Fruit fly (Drosophila melanogaster) whole organism, prepupa: ENCODE data around the gene SmydA-3.

ENCODE experiments used
- CG10631 ChIP-seq: fragments of 200-800 bp; sonication (Bioruptor generic); optimal IDR thresholded peaks from 2 replicates; lab custom pipeline; 2016; ENCODE audit warnings: missing biosample characterization, missing genetic modification characterization
- CG10669 ChIP-seq: fragments of 200-800 bp; sonication (Bioruptor generic); optimal IDR thresholded peaks from 3 replicates; lab custom pipeline; 2018; ENCODE audit warnings: missing biosample characterization, mild to moderate bottlenecking, missing genetic modification characterization, moderate library complexity
- CG11294 ChIP-seq: fragments of 200-800 bp; sonication (Bioruptor generic); IDR thresholded peaks from 2 replicates; pipeline ENCODE4 v1.3.6; 2022; ENCODE audit warnings: missing biosample characterization, missing genetic modification characterization
- CG11902 ChIP-seq: fragments of 200-800 bp; sonication (Bioruptor generic); optimal IDR thresholded peaks from 3 replicates; lab custom pipeline; 2016; ENCODE audit warnings: missing biosample characterization, missing genetic modification characterization
- CG15336 ChIP-seq: fragments of 200-800 bp; sonication (Bioruptor generic); IDR thresholded peaks from 2 replicates; pipeline ENCODE4 v1.3.6; 2022; ENCODE audit warnings: missing biosample characterization, missing genetic modification characterization
- CG1621 ChIP-seq: fragments of 200-800 bp; sonication (Bioruptor generic); optimal IDR thresholded peaks from 3 replicates; lab custom pipeline; 2018; ENCODE audit warnings: missing biosample characterization, mild to moderate bottlenecking, missing genetic modification characterization
- CG3032 ChIP-seq: fragments of 200-800 bp; optimal IDR thresholded peaks from 2 replicates; lab custom pipeline; 2019; ENCODE audit warnings: missing biosample characterization, mild to moderate bottlenecking, missing genetic modification characterization, moderate library complexity
- CG31627 ChIP-seq: fragments of 200-800 bp; sonication (Bioruptor generic); optimal IDR thresholded peaks from 3 replicates; lab custom pipeline; 2016; ENCODE audit warnings: missing biosample characterization, missing genetic modification characterization
- CG32006 ChIP-seq: fragments of 200-800 bp; sonication (Bioruptor generic); optimal IDR thresholded peaks from 3 replicates; lab custom pipeline; 2017; ENCODE audit warnings: missing biosample characterization, mild to moderate bottlenecking, missing genetic modification characterization
- CG34406 ChIP-seq: fragments of 200-800 bp; sonication (Bioruptor generic); optimal IDR thresholded peaks from 3 replicates; lab custom pipeline; 2016; ENCODE audit warnings: missing biosample characterization, missing genetic modification characterization
- CG3919 ChIP-seq: fragments of 200-800 bp; sonication (Bioruptor generic); optimal IDR thresholded peaks from 3 replicates; lab custom pipeline; 2016; ENCODE audit warnings: missing biosample characterization, missing genetic modification characterization
- CG6163 ChIP-seq: fragments of 200-800 bp; sonication (Bioruptor generic); IDR thresholded peaks from 3 replicates; pipeline ENCODE4 v1.3.6; 2022; ENCODE audit warnings: missing biosample characterization, missing genetic modification characterization
- CG6276 ChIP-seq: fragments of 200-800 bp; sonication (Bioruptor generic); optimal IDR thresholded peaks from 2 replicates; lab custom pipeline; 2017; ENCODE audit warnings: missing biosample characterization, mild to moderate bottlenecking, missing genetic modification characterization
- CG6792 ChIP-seq: fragments of 200-800 bp; sonication (Bioruptor generic); optimal IDR thresholded peaks from 3 replicates; lab custom pipeline; 2016; ENCODE audit warnings: missing biosample characterization, missing genetic modification characterization
- CG7368 ChIP-seq: fragments of 200-800 bp; sonication (Bioruptor generic); optimal IDR thresholded peaks from 3 replicates; lab custom pipeline; 2016; ENCODE audit warnings: missing biosample characterization, missing genetic modification characterization
- CG8119 ChIP-seq: fragments of 200-800 bp; sonication (Bioruptor generic); IDR thresholded peaks from 3 replicates; pipeline ENCODE4 v1.3.6; 2022; ENCODE audit warnings: missing biosample characterization, missing genetic modification characterization
- CG8632 ChIP-seq: fragments of 200-800 bp; sonication (Bioruptor generic); optimal IDR thresholded peaks from 3 replicates; lab custom pipeline; 2016; ENCODE audit warnings: missing biosample characterization, missing genetic modification characterization
- CG9139 ChIP-seq: fragments of 200-800 bp; sonication (Bioruptor generic); optimal IDR thresholded peaks from 3 replicates; lab custom pipeline; 2017; ENCODE audit warnings: missing biosample characterization, mild to moderate bottlenecking, missing genetic modification characterization
- Eip75B ChIP-seq: fragments of 200-800 bp; sonication (Bioruptor generic); optimal IDR thresholded peaks from 3 replicates; lab custom pipeline; 2016; ENCODE audit warnings: missing biosample characterization, missing genetic modification characterization
- Eip78C ChIP-seq: fragments of 200-800 bp; sonication (Bioruptor generic); peaks from one replicate; lab custom pipeline; 2016; ENCODE audit warnings: missing biosample characterization, missing genetic modification characterization
- Ets96B ChIP-seq: fragments of 200-800 bp; optimal IDR thresholded peaks from 2 replicates; lab custom pipeline; 2019; ENCODE audit warnings: missing biosample characterization, mild to moderate bottlenecking, missing genetic modification characterization, moderate library complexity
- Gug ChIP-seq: fragments of 200-800 bp; sonication (Bioruptor generic); IDR thresholded peaks from 2 replicates; pipeline ENCODE4 v1.3.6; 2022; ENCODE audit warnings: missing biosample characterization, missing genetic modification characterization
- Hr38 ChIP-seq: sonication (Bioruptor generic); optimal IDR thresholded peaks from 2 replicates; lab custom pipeline; 2016; ENCODE audit warnings: missing biosample characterization, missing genetic modification characterization
- Hr39 ChIP-seq: fragments of 200-800 bp; sonication (Bioruptor generic); optimal IDR thresholded peaks from 2 replicates; lab custom pipeline; 2016; ENCODE audit warnings: missing biosample characterization, missing genetic modification characterization
- Hr4 ChIP-seq: fragments of 200-800 bp; sonication (Bioruptor generic); optimal IDR thresholded peaks from 3 replicates; lab custom pipeline; 2016; ENCODE audit warnings: missing biosample characterization, missing genetic modification characterization
- Lpt ChIP-seq: fragments of 200-800 bp; sonication (Bioruptor generic); optimal IDR thresholded peaks from 3 replicates; lab custom pipeline; 2016; ENCODE audit warnings: missing biosample characterization, missing genetic modification characterization
- Met ChIP-seq: fragments of 200-800 bp; sonication (Bioruptor generic); optimal IDR thresholded peaks from 3 replicates; lab custom pipeline; 2016; ENCODE audit warnings: missing biosample characterization, missing genetic modification characterization
- OdsH ChIP-seq: fragments of 200-800 bp; sonication (Bioruptor generic); optimal IDR thresholded peaks from 3 replicates; lab custom pipeline; 2016; ENCODE audit warnings: missing biosample characterization, missing genetic modification characterization
- Smox ChIP-seq: fragments of 200-800 bp; sonication (Bioruptor generic); optimal IDR thresholded peaks from 3 replicates; lab custom pipeline; 2016; ENCODE audit warnings: missing biosample characterization, missing genetic modification characterization
- Sox102F ChIP-seq: fragments of 200-800 bp; sonication (Bioruptor generic); optimal IDR thresholded peaks from 2 replicates; lab custom pipeline; 2016; ENCODE audit warnings: missing biosample characterization, mild to moderate bottlenecking, missing genetic modification characterization
- Sox15 ChIP-seq: fragments of 200-800 bp; sonication (Bioruptor generic); optimal IDR thresholded peaks from 3 replicates; lab custom pipeline; 2016; ENCODE audit warnings: missing biosample characterization, missing genetic modification characterization
- achi ChIP-seq: fragments of 200-800 bp; sonication (Bioruptor generic); optimal IDR thresholded peaks from 3 replicates; lab custom pipeline; 2016; ENCODE audit warnings: missing biosample characterization, missing genetic modification characterization
- acj6 ChIP-seq: fragments of 200-800 bp; sonication (Bioruptor generic); optimal IDR thresholded peaks from 3 replicates; lab custom pipeline; 2016; ENCODE audit warnings: missing biosample characterization, missing genetic modification characterization
- cyc ChIP-seq: fragments of 200-800 bp; sonication (Bioruptor generic); optimal IDR thresholded peaks from 3 replicates; lab custom pipeline; 2016; ENCODE audit warnings: missing biosample characterization, missing genetic modification characterization
- dsx ChIP-seq: fragments of 200-800 bp; optimal IDR thresholded peaks from 3 replicates; lab custom pipeline; 2019; ENCODE audit warnings: missing biosample characterization, mild to moderate bottlenecking, missing genetic modification characterization, moderate library complexity; ENCODE audit not compliant: poor library complexity, severe bottlenecking
- eg ChIP-seq: fragments of 200-800 bp; sonication (Bioruptor generic); IDR thresholded peaks from 3 replicates; pipeline ENCODE4 v1.3.6; 2022; ENCODE audit warnings: missing biosample characterization, missing genetic modification characterization
- fd85E ChIP-seq: fragments of 200-800 bp; sonication (Bioruptor generic); optimal IDR thresholded peaks from 3 replicates; lab custom pipeline; 2016; ENCODE audit warnings: missing biosample characterization, missing genetic modification characterization
- fkh ChIP-seq: fragments of 200-800 bp; sonication (Bioruptor generic); optimal IDR thresholded peaks from 3 replicates; lab custom pipeline; 2017; ENCODE audit warnings: missing biosample characterization, mild to moderate bottlenecking, missing genetic modification characterization, moderate library complexity
- lz ChIP-seq: fragments of 200-800 bp; sonication (Bioruptor generic); optimal IDR thresholded peaks from 3 replicates; lab custom pipeline; 2016; ENCODE audit warnings: missing biosample characterization, missing genetic modification characterization
- net ChIP-seq: fragments of 200-800 bp; sonication (Bioruptor generic); optimal IDR thresholded peaks from 3 replicates; lab custom pipeline; 2016; ENCODE audit warnings: missing biosample characterization, missing genetic modification characterization
- pdm3 ChIP-seq: fragments of 200-800 bp; sonication (Bioruptor generic); optimal IDR thresholded peaks from 3 replicates; lab custom pipeline; 2016; ENCODE audit warnings: missing biosample characterization, missing genetic modification characterization
- salr ChIP-seq, 2 experiments: fragments of 200-800 bp; sonication (Bioruptor generic); optimal IDR thresholded peaks; 3 replicates each; lab custom pipeline; 2016 to 2018; ENCODE audit warnings: missing biosample characterization in 2 of 2, missing genetic modification characterization in 2 of 2, mild to moderate bottlenecking in 1 of 2
- ss ChIP-seq, 2 experiments: fragments of 200-800 bp; sonication (Bioruptor generic); optimal IDR thresholded peaks; 2 replicates in 1 of 2; 3 replicates in 1 of 2; lab custom pipeline; 2017 to 2018; ENCODE audit warnings: mild to moderate bottlenecking in 2 of 2, missing biosample characterization in 2 of 2, missing genetic modification characterization in 2 of 2, moderate library complexity in 1 of 2
- svp ChIP-seq: fragments of 200-800 bp; sonication (Bioruptor generic); peaks from one replicate; lab custom pipeline; 2016; ENCODE audit warnings: missing biosample characterization, missing genetic modification characterization
- topi ChIP-seq: fragments of 200-800 bp; sonication (Bioruptor generic); optimal IDR thresholded peaks from 3 replicates; lab custom pipeline; 2016; ENCODE audit warnings: missing biosample characterization, missing genetic modification characterization
- vri ChIP-seq: fragments of 200-800 bp; sonication (Bioruptor generic); optimal IDR thresholded peaks from 3 replicates; lab custom pipeline; 2016; ENCODE audit warnings: missing biosample characterization, mild to moderate bottlenecking, missing genetic modification characterization

Gene SmydA-3

DNA sequence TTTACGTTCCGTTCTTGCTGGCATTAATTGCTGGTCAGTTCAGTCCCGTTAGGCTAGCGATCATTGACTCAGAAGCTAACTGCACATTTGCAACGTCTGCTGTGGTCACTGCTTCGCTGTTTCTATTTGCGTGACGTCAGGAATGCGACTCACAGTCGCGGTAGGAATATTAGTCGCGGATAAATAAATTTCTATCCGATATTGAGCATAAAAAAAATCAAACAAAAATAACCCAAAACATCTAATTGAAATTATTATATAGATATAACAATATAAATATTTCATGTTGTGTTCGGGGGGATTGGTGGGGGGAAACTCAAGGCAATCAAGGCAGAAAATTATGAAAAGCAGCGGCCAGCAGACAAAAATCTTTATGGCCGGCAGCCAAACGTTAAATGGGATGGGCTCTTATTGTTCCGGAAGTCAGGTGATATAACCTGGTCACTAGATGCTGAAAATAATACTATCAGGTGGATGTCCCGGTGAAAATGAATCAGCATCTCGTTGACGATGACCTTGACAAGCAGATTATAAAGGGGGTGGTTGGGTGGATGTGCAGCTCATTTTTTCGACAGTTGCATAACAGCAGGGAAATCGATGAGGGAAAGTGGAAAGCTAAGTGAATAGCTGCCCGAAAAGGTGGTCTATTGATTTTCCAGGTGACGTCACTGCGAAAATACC is at the start of gene SmydA-3 (continued):
- peak; percentile 81 for TF ChIP-seq CG32006 (GFP tag; lab: Kevin White, UChicago)
- TF ChIP-seq CG8119 (GFP tag; lab: Robert Waterston, UW) = peak; percentile 69; the same call in 2 of the 3 replicates
- peak; percentile 75 for TF ChIP-seq CG15336
- TF ChIP-seq ss (GFP tag; optimal IDR thresholded peaks at IDR 0.05; lab: Kevin White, UChicago) = no peak
- TF ChIP-seq fkh (GFP tag; lab: Kevin White, UChicago) = no peak
- peak; percentile 74 for TF ChIP-seq Eip78C (GFP tag; lab: Kevin White, UChicago)
- peak; percentile 58 for TF ChIP-seq Hr4
- TF ChIP-seq topi = no peak

DNA sequence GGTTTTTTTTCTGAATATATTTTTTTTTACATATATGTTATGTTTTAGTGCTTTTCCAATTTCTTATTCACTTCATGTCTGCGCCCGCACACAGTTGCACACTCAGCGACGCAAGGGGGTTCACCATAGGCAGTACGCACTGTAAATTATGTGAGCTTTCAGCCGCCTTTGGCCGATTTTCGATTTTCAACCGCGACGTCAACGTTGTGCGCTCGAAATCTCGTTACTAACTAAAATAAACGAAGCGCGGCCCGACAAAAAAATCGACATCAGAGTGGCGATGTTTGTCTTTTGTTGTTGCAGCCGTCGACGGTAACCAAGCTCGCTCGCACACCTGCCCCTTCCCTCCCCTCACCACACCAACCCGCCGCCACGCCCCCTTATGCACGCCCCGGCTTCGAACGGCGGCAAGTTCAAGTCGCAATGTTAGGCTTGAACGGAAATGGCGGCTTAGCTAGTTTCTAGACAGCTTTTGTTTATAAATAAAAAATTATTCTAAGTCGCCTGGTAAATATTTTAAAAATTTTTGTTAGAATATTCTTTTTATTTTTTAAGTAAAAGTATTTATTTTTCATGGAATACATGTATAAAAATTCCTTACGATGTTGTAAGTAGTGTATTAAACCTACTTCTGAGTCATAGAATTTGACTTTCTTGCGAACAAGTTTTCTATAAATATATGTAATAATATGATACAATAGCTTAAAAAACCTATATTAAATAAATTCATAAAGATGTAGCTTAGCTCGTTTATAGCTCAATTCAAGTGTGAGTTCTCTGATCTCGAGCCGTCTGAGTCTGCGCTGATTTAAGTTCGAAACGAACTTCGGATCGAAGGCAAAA is 48.8 kb upstream of the SmydA-3 start, which contains the start of gene CG31869:
CG31869 (minus strand) TSS at position 233 of the 843 bp plus-strand sequence.
- peak; percentile 39 for TF ChIP-seq Met (GFP tag; lab: Kevin White, UChicago)
- peak; percentile 77 for TF ChIP-seq svp (GFP tag; lab: Kevin White, UChicago)
- TF ChIP-seq CG9139 (GFP tag; lab: Kevin White, UChicago) = no peak
- TF ChIP-seq CG3919 (GFP tag; lab: Kevin White, UChicago) = peak; percentile 38
- TF ChIP-seq CG10669 (GFP tag; lab: Kevin White, UChicago) = peak; percentile 8
- peak in 1 of 2 experiments; percentile 14 for TF ChIP-seq ss (GFP tag; optimal IDR thresholded peaks at IDR 0.05; lab: Kevin White, UChicago)
- TF ChIP-seq lz (GFP tag; lab: Kevin White, UChicago) = peak; percentile 43
- no peak for TF ChIP-seq Sox15 (GFP tag; lab: Kevin White, UChicago)
- no peak for TF ChIP-seq CG11294
- TF ChIP-seq salr (GFP tag; optimal IDR thresholded peaks at IDR 0.05; lab: Kevin White, UChicago) = peak in 1 of 2 experiments; percentile 5
- no peak for TF ChIP-seq Hr38 (GFP tag; lab: Kevin White, UChicago)
- TF ChIP-seq CG32006 (GFP tag; lab: Kevin White, UChicago) = peak; percentile 50
- no peak for TF ChIP-seq Ets96B
- peak; percentile 34 for TF ChIP-seq Sox102F (GFP tag; lab: Kevin White, UChicago)
- TF ChIP-seq CG1621 = no peak
- peak; percentile 31 for TF ChIP-seq CG7368
- TF ChIP-seq CG3032 (tag; lab: Kevin White, UChicago) = peak; percentile 1
- TF ChIP-seq CG34406 = peak; percentile 5
- TF ChIP-seq CG6276 (GFP tag; lab: Kevin White, UChicago) = no peak
- TF ChIP-seq Eip75B (GFP tag; lab: Kevin White, UChicago) = peak; percentile 6
- peak; percentile 48; the same call in 1 of the 3 replicates for TF ChIP-seq CG8119 (GFP tag; lab: Robert Waterston, UW)
- TF ChIP-seq Gug (GFP tag; lab: Robert Waterston, UW) = no peak
- TF ChIP-seq eg (GFP tag; lab: Robert Waterston, UW) = peak; percentile 65
- peak; percentile 43; the same call in 2 of the 3 replicates for TF ChIP-seq CG6163 (GFP tag; lab: Robert Waterston, UW)
- TF ChIP-seq Eip78C (GFP tag; lab: Kevin White, UChicago) = peak; percentile 65
- TF ChIP-seq dsx = peak; percentile 13
- peak; percentile 2 for TF ChIP-seq CG6792
- peak; percentile 13 for TF ChIP-seq OdsH (GFP tag; lab: Kevin White, UChicago)
- TF ChIP-seq Lpt (GFP tag; lab: Kevin White, UChicago) = peak; percentile 21
- peak; percentile 54 for TF ChIP-seq net (GFP tag; lab: Kevin White, UChicago)
- TF ChIP-seq fkh (GFP tag; lab: Kevin White, UChicago) = no peak
- peak; percentile 13 for TF ChIP-seq achi (GFP tag; lab: Kevin White, UChicago)
- peak; percentile 42 for TF ChIP-seq topi
- TF ChIP-seq CG11902 (GFP tag; lab: Kevin White, UChicago) = peak; percentile 17
- no peak for TF ChIP-seq vri
- peak; percentile 34 for TF ChIP-seq pdm3
- peak; percentile 37 for TF ChIP-seq CG10631
- peak; percentile 40 for TF ChIP-seq Hr4
- peak; percentile 39 for TF ChIP-seq Hr39 (GFP tag; lab: Kevin White, UChicago)
- peak; percentile 8 for TF ChIP-seq Smox
- TF ChIP-seq cyc (GFP tag; lab: Kevin White, UChicago) = peak; percentile 27
- peak; percentile 45 for TF ChIP-seq acj6 (GFP tag; lab: Kevin White, UChicago)
- peak; percentile 65 for TF ChIP-seq CG15336
- TF ChIP-seq CG31627 (GFP tag; lab: Kevin White, UChicago) = peak; percentile 25
- no peak for TF ChIP-seq fd85E (GFP tag; lab: Kevin White, UChicago)
- peak; percentile 22 for TF ChIP-seq CG8632
- TF ChIP-seq, all 60 proteins: peak for 35
